Fruit fly (Drosophila melanogaster): ENCODE results near the gene CG10725.

dm6 chr3L:13442400-13442799 lies 4.6 kb downstream of the CG10725 start, which contains the start of gene cmb:
- TF ChIP-seq CG8478 (optimal IDR thresholded peaks at IDR 0.05): no peak
- TF ChIP-seq CTCF (optimal IDR thresholded peaks at IDR 0.05): no peak

All from S2 (cell line).